Worm (Caenorhabditis elegans) whole organism, L1 larva: ENCODE results near the gene dct-7.
A peak's percentile ranks its signal among the peaks of the same experiment; 100 is the strongest.

Experiments used
- C16A3.4 ChIP-seq: fragments of 150-350 bp; optimal IDR thresholded peaks from 2 replicates; lab custom pipeline; 2014; ENCODE audit warnings: missing biosample characterization, missing genetic modification characterization
- C34B4.2 ChIP-seq: sonication (generic microtip); optimal IDR thresholded peaks from 2 replicates; lab custom pipeline; 2017; ENCODE audit warnings: mild to moderate bottlenecking, missing genetic modification characterization, missing compliant biosample characterization
- F16B12.6 ChIP-seq: fragments of 150-350 bp; optimal IDR thresholded peaks from 2 replicates; lab custom pipeline; 2014; ENCODE audit warnings: missing biosample characterization, missing genetic modification characterization
- alr-1 ChIP-seq: fragments of 200-800 bp; sonication (Bioruptor generic); optimal IDR thresholded peaks from 2 replicates; lab custom pipeline; 2018; ENCODE audit warnings: borderline replicate concordance, mild to moderate bottlenecking, missing genetic modification characterization, missing compliant biosample characterization
- aly-2 ChIP-seq: fragments of 150-350 bp; optimal IDR thresholded peaks from 2 replicates; lab custom pipeline; 2014; ENCODE audit warnings: missing biosample characterization, missing genetic modification characterization
- blmp-1 ChIP-seq: fragments of 150-350 bp; optimal IDR thresholded peaks from 2 replicates; lab custom pipeline; 2014; ENCODE audit warnings: missing biosample characterization, missing genetic modification characterization
- ceh-88 ChIP-seq: fragments of 200-800 bp; sonication (Bioruptor generic); IDR thresholded peaks from 2 replicates; pipeline ENCODE4 v1.3.6; 2022; ENCODE audit warnings: missing genetic modification characterization, missing compliant biosample characterization
- dpl-1 ChIP-seq, 3 experiments: fragments of 150-350 bp in 2 of 3; sonication (generic microtip) in 1 of 3; optimal IDR thresholded peaks; 2 replicates each; lab custom pipeline; 2014 to 2017; ENCODE audit warnings: missing biosample characterization in 3 of 3, missing genetic modification characterization in 3 of 3, missing genetic modification reagents in 3 of 3
- dsc-1 ChIP-seq: sonication (generic microtip); optimal IDR thresholded peaks from 2 replicates; lab custom pipeline; 2016; ENCODE audit warnings: mild to moderate bottlenecking, missing genetic modification characterization, missing compliant biosample characterization
- efl-1 ChIP-seq, 4 experiments: fragments of 150-350 bp; optimal IDR thresholded peaks in 3 of 4; peaks in 1 of 4; 1 replicate in 1 of 4; 2 replicates in 3 of 4; lab custom pipeline; 2014; ENCODE audit warnings: missing biosample characterization in 2 of 4, missing genetic modification characterization in 2 of 4, missing genetic modification reagents in 2 of 4
- egl-13 ChIP-seq: sonication (generic microtip); optimal IDR thresholded peaks from 2 replicates; lab custom pipeline; 2016; ENCODE audit warnings: missing genotype, missing genetic modification reagents, missing genetic modification characterization, missing compliant biosample characterization
- egl-27 ChIP-seq, 2 experiments: fragments of 150-350 bp in 1 of 2; sonication (generic microtip); optimal IDR thresholded peaks; 3 replicates each; lab custom pipeline; 2017 to 2018; ENCODE audit warnings: missing biosample characterization in 2 of 2, missing genetic modification characterization in 2 of 2, missing genetic modification reagents in 2 of 2
- fkh-4 ChIP-seq: sonication (generic microtip); optimal IDR thresholded peaks from 2 replicates; lab custom pipeline; 2016; ENCODE audit warnings: missing compliant biosample characterization, missing genetic modification characterization, borderline replicate concordance
- fkh-8 ChIP-seq: sonication (generic microtip); optimal IDR thresholded peaks from 2 replicates; lab custom pipeline; 2016; ENCODE audit warnings: mild to moderate bottlenecking, missing genetic modification characterization, missing compliant biosample characterization
- grh-1 ChIP-seq: fragments of 200-800 bp; sonication (Bioruptor generic); IDR thresholded peaks from 2 replicates; pipeline ENCODE4 v1.3.6; 2022; ENCODE audit warnings: missing genetic modification reagents, missing genetic modification characterization, missing compliant biosample characterization
- hlh-17 ChIP-seq: fragments of 200-800 bp; sonication (Bioruptor generic); optimal IDR thresholded peaks from 2 replicates; lab custom pipeline; 2018; ENCODE audit warnings: missing genetic modification characterization, mild to moderate bottlenecking, missing compliant biosample characterization, moderate library complexity, borderline replicate concordance
- lin-13 ChIP-seq: fragments of 150-350 bp; optimal IDR thresholded peaks from 2 replicates; lab custom pipeline; 2014; ENCODE audit warnings: missing biosample characterization, missing genetic modification reagents, missing genetic modification characterization
- lin-14 ChIP-seq: fragments of 200-800 bp; sonication (Bioruptor generic); optimal IDR thresholded peaks from 2 replicates; lab custom pipeline; 2018; ENCODE audit warnings: mild to moderate bottlenecking, missing genetic modification characterization, moderate library complexity, missing compliant biosample characterization
- lin-35 ChIP-seq, 2 experiments: fragments of 150-350 bp; optimal IDR thresholded peaks; 2 replicates each; lab custom pipeline; 2014; ENCODE audit warnings: missing biosample characterization in 2 of 2, missing genetic modification characterization in 2 of 2, missing genetic modification reagents in 2 of 2
- mab-9 ChIP-seq: fragments of 200-800 bp; sonication (Bioruptor generic); IDR thresholded peaks from 2 replicates; pipeline ENCODE4 v1.3.6; 2022; ENCODE audit warnings: missing genetic modification reagents, missing genetic modification characterization, missing compliant biosample characterization
- mep-1 ChIP-seq: fragments of 150-350 bp; optimal IDR thresholded peaks from 2 replicates; lab custom pipeline; 2014; ENCODE audit warnings: missing biosample characterization, missing genetic modification characterization
- nhr-12 ChIP-seq: sonication (generic microtip); optimal IDR thresholded peaks from 2 replicates; lab custom pipeline; 2017; ENCODE audit warnings: missing biosample characterization, missing genetic modification characterization
- nhr-19 ChIP-seq: fragments of 200-800 bp; sonication (Bioruptor generic); conservative IDR thresholded peaks from 2 replicates; pipeline ENCODE4 v1.3.6; 2022; ENCODE audit warnings: missing genetic modification characterization, missing compliant biosample characterization
- nhr-20 ChIP-seq: sonication (generic microtip); optimal IDR thresholded peaks from 2 replicates; lab custom pipeline; 2016; ENCODE audit warnings: mild to moderate bottlenecking, missing genetic modification characterization, missing compliant biosample characterization
- nhr-237 ChIP-seq: fragments of 150-350 bp; optimal IDR thresholded peaks from 2 replicates; lab custom pipeline; 2014; ENCODE audit warnings: missing biosample characterization, missing genetic modification characterization
- nhr-28 ChIP-seq: fragments of 150-350 bp; optimal IDR thresholded peaks from 2 replicates; lab custom pipeline; 2014; ENCODE audit warnings: missing biosample characterization, missing genetic modification characterization
- nhr-47 ChIP-seq: sonication (generic microtip); optimal IDR thresholded peaks from 2 replicates; lab custom pipeline; 2016; ENCODE audit warnings: mild to moderate bottlenecking, missing genetic modification characterization, moderate library complexity, missing compliant biosample characterization
- nhr-71 ChIP-seq: sonication (generic microtip); optimal IDR thresholded peaks from 2 replicates; lab custom pipeline; 2016; ENCODE audit warnings: mild to moderate bottlenecking, missing genetic modification characterization, moderate library complexity, missing compliant biosample characterization
- nhr-85 ChIP-seq: sonication (generic microtip); peaks from one replicate; lab custom pipeline; 2016; ENCODE audit warnings: missing genetic modification characterization, inconsistent platforms, missing compliant biosample characterization
- pag-3 ChIP-seq: sonication (generic microtip); optimal IDR thresholded peaks from 2 replicates; lab custom pipeline; 2017; ENCODE audit warnings: missing genetic modification characterization, mild to moderate bottlenecking, missing compliant biosample characterization, antibody characterized with exemption, borderline replicate concordance; ENCODE audit not compliant: insufficient read depth
- rnt-1 ChIP-seq: sonication (generic microtip); optimal IDR thresholded peaks from 2 replicates; lab custom pipeline; 2016; ENCODE audit warnings: mild to moderate bottlenecking, missing genetic modification characterization, moderate library complexity, missing compliant biosample characterization
- snu-23 ChIP-seq: sonication (generic microtip); optimal IDR thresholded peaks from 2 replicates; lab custom pipeline; 2016; ENCODE audit warnings: missing genetic modification characterization, missing compliant biosample characterization
- sup-37 ChIP-seq: fragments of 200-800 bp; sonication (Bioruptor generic); optimal IDR thresholded peaks from 2 replicates; lab custom pipeline; 2018; ENCODE audit warnings: mild to moderate bottlenecking, missing genetic modification characterization, missing compliant biosample characterization
- swsn-7 ChIP-seq: sonication (generic microtip); optimal IDR thresholded peaks from 2 replicates; lab custom pipeline; 2016; ENCODE audit warnings: missing genetic modification characterization, missing compliant biosample characterization
- tlp-1 ChIP-seq: fragments of 150-350 bp; optimal IDR thresholded peaks from 2 replicates; lab custom pipeline; 2014; ENCODE audit warnings: missing biosample characterization, missing genetic modification characterization
- unc-130 ChIP-seq: fragments of 150-350 bp; optimal IDR thresholded peaks from 2 replicates; lab custom pipeline; 2017; ENCODE audit warnings: missing biosample characterization, missing genetic modification characterization, inconsistent platforms
- unc-30 ChIP-seq: sonication (generic microtip); optimal IDR thresholded peaks from 2 replicates; lab custom pipeline; 2017; ENCODE audit warnings: missing biosample characterization, missing genetic modification characterization
- unc-62 ChIP-seq: fragments of 150-350 bp; optimal IDR thresholded peaks from 2 replicates; lab custom pipeline; 2014; ENCODE audit warnings: missing biosample characterization, missing genetic modification reagents, missing genetic modification characterization
- unc-86 ChIP-seq: sonication (generic microtip); optimal IDR thresholded peaks from 2 replicates; lab custom pipeline; 2016; ENCODE audit warnings: missing genetic modification characterization, missing compliant biosample characterization
- xbp-1 ChIP-seq: sonication (generic microtip); optimal IDR thresholded peaks from 2 replicates; lab custom pipeline; 2016; ENCODE audit warnings: missing genetic modification characterization, missing compliant biosample characterization
- zip-4 ChIP-seq: fragments of 200-800 bp; sonication (Bioruptor generic); optimal IDR thresholded peaks from 2 replicates; lab custom pipeline; 2018; ENCODE audit warnings: mild to moderate bottlenecking, missing genetic modification characterization, moderate library complexity, missing compliant biosample characterization
- ztf-4 ChIP-seq: fragments of 150-350 bp; optimal IDR thresholded peaks from 2 replicates; lab custom pipeline; 2014; ENCODE audit warnings: missing biosample characterization, missing genetic modification characterization

Gene dct-7

DNA sequence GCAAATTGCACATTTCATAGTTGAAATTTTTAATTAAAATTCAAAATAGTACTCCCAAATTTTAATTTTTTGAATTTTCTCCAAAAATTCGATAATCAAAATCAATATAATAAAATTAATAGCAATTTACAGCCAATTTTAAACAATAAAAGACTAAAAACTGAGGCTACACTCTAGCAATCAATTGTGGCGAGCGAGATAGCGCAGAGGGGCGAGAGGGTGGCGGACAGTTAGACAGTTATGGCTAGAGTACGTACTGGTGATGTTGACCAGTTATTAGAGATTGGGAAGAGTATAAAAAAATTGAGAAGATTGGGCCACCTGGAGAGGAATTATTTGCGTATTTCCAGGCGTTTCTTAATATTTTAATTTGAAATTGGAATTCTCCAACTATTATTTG, 12.7 kb downstream of the dct-7 start, which contains the start of gene nhr-78 (continued):
- TF ChIP-seq ceh-88 (no peak), aly-2 (tag; lab: Kevin White, UChicago) (no peak), nhr-71 (tag; lab: Kevin White, UChicago) (no peak), unc-86 (tag; lab: Kevin White, UChicago) (peak; percentile 8), zip-4 (no peak), ztf-4 (tag; lab: Kevin White, UChicago) (no peak), F16B12.6 (tag; lab: Kevin White, UChicago) (peak; percentile 19), lin-35 (GFP tag; optimal IDR thresholded peaks at IDR 0.05; lab: Kevin White, UChicago) (peak; percentile 18 to 23), dpl-1 (GFP tag; optimal IDR thresholded peaks at IDR 0.05; lab: Kevin White, UChicago) (peak in 2 of 3 experiments; percentile 23 to 24), unc-30 (tag; lab: Kevin White, UChicago) (no peak), alr-1 (tag; lab: Kevin White, UChicago) (no peak), unc-130 (tag; lab: Kevin White, UChicago) (no peak), lin-14 (GFP tag; lab: Kevin White, UChicago) (no peak), mab-9 (GFP tag; lab: Robert Waterston, UW) (no peak), nhr-47 (tag; lab: Kevin White, UChicago) (no peak), egl-13 (no peak), pag-3 (tag; lab: Kevin White, UChicago) (no peak), dsc-1 (tag; lab: Kevin White, UChicago) (peak; percentile 29), C16A3.4 (tag; lab: Kevin White, UChicago) (no peak), sup-37 (GFP tag; lab: Kevin White, UChicago) (no peak), mep-1 (tag; lab: Kevin White, UChicago) (no peak), snu-23 (GFP tag; lab: Kevin White, UChicago) (no peak), rnt-1 (tag; lab: Kevin White, UChicago) (peak; percentile 67), nhr-20 (tag; lab: Kevin White, UChicago) (peak; percentile 52), C34B4.2 (no peak), swsn-7 (tag; lab: Kevin White, UChicago) (peak; percentile 44)

- no peak for TF ChIP-seq xbp-1 (tag; lab: Kevin White, UChicago)
- peak; percentile 31 for TF ChIP-seq nhr-85 (tag; lab: Kevin White, UChicago)
- TF ChIP-seq fkh-4 (tag; lab: Kevin White, UChicago), result no peak
- TF ChIP-seq snu-23 (GFP tag; lab: Kevin White, UChicago), result no peak
- TF ChIP-seq unc-62 (GFP tag; lab: Kevin White, UChicago), result no peak
- TF ChIP-seq lin-35 (GFP tag; optimal IDR thresholded peaks at IDR 0.05; lab: Kevin White, UChicago), result no peak
These were observed 18.2 kb downstream of the dct-7 start, which contains the start of gene F36A4.1 for ce11 chrIV:4272167-4272566. Gene F36A4.1 (plus strand): TSS chrIV:4272467.

DNA sequence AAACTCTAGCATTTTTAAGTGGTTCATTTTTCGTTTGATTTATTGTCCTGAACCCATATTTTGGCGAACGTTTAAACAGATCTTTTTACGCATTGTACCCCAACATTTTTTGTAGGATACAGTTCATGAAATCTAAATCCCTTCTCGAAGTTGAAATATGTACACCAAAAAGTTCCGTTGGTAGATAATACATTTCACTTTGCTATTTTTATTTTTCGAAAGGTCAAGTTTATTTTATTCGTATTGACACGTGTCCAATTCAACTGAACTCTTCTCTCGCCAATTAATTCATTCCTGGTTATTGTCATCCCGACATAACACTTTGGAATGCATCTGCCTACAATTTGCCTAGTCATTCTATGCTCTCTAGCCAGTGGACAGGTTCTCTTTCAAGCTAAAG, 19.4 kb downstream of the dct-7 start, which contains the start of gene F36A4.2:
F36A4.2 (plus strand) TSS at position 301 of the 400 bp plus-strand sequence.
- TF ChIP-seq nhr-237 (tag; lab: Kevin White, UChicago) (no peak), fkh-8 (tag; lab: Kevin White, UChicago) (no peak), C16A3.4 (tag; lab: Kevin White, UChicago) (no peak), nhr-12 (tag; lab: Kevin White, UChicago) (no peak), hlh-17 (GFP tag; lab: Kevin White, UChicago) (no peak), lin-13 (GFP tag; lab: Kevin White, UChicago) (no peak), fkh-4 (tag; lab: Kevin White, UChicago) (no peak), egl-27 (tag; optimal IDR thresholded peaks at IDR 0.05; lab: Kevin White, UChicago) (no peak), unc-86 (tag; lab: Kevin White, UChicago) (no peak), blmp-1 (tag; lab: Kevin White, UChicago) (no peak), nhr-28 (tag; lab: Kevin White, UChicago) (no peak), nhr-19 (no peak), nhr-71 (tag; lab: Kevin White, UChicago) (no peak), tlp-1 (tag; lab: Kevin White, UChicago) (no peak), ceh-88 (no peak), grh-1 (GFP tag; lab: Robert Waterston, UW) (no peak), efl-1 (optimal IDR thresholded peaks at IDR 0.05; lab: Kevin White, UChicago) (no peak), efl-1 (GFP tag; optimal IDR thresholded peaks at IDR 0.05 in 1 of 2; lab: Kevin White, UChicago) (no peak), sup-37 (GFP tag; lab: Kevin White, UChicago) (no peak)
